Worm (Caenorhabditis elegans) whole organism, mixed stage, embryonic: ENCODE data around the gene mdl-1.

Source experiments
- ces-1 ChIP-seq: fragments of 150-350 bp; optimal IDR thresholded peaks from 2 replicates; lab custom pipeline; 2014; ENCODE audit warnings: missing biosample characterization, missing genetic modification reagents, missing genetic modification characterization
- elt-1 ChIP-seq: sonication (generic microtip); optimal IDR thresholded peaks from 2 replicates; lab custom pipeline; 2017; ENCODE audit warnings: missing genetic modification characterization, mild to moderate bottlenecking, missing compliant biosample characterization, antibody characterized with exemption, moderate library complexity, borderline replicate concordance; ENCODE audit not compliant: insufficient read depth
- lin-13 ChIP-seq: fragments of 150-350 bp; optimal IDR thresholded peaks from 2 replicates; lab custom pipeline; 2014; ENCODE audit warnings: missing biosample characterization, missing genetic modification characterization
- lin-32 ChIP-seq: fragments of 200-800 bp; sonication (Bioruptor generic); optimal IDR thresholded peaks from 2 replicates; lab custom pipeline; 2018; ENCODE audit warnings: mild to moderate bottlenecking, missing genetic modification characterization, missing compliant biosample characterization
- mep-1 ChIP-seq: fragments of 150-350 bp; optimal IDR thresholded peaks from 2 replicates; lab custom pipeline; 2017; ENCODE audit warnings: missing biosample characterization, missing genetic modification reagents, missing genetic modification characterization, inconsistent platforms
- nhr-12 ChIP-seq: fragments of 150-350 bp; optimal IDR thresholded peaks from 2 replicates; lab custom pipeline; 2014; ENCODE audit warnings: missing biosample characterization, missing genetic modification characterization
- nhr-76 ChIP-seq: sonication (generic microtip); optimal IDR thresholded peaks from 2 replicates; lab custom pipeline; 2017; ENCODE audit warnings: missing biosample characterization, missing genetic modification characterization
- pha-4 ChIP-seq: fragments of 150-350 bp; optimal IDR thresholded peaks from 2 replicates; lab custom pipeline; 2018; ENCODE audit warnings: missing biosample characterization, missing genetic modification reagents, missing genetic modification characterization
- zip-8 ChIP-seq: fragments of 150-350 bp; optimal IDR thresholded peaks from 2 replicates; lab custom pipeline; 2014; ENCODE audit warnings: missing biosample characterization, missing genetic modification characterization

DNA sequence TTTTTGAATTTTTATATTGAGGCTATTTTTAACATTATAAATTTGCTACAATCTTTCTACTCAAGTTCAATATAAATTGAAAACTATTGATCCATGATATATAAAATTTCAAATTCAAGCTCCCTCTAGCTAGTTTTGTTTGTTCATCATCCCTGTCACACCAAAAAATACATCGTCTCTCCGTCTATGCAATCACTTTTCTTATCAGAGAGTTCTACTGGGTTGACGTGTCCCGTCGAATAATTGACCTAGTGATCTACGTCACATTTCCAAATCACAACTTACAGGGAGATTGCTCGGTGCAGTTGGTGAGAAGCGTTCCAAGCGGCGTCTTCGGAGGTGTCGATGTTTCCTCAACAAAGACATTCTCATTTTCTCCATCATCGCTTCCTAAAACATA lies 19.1 kb downstream of the mdl-1 start:
- no peak for TF ChIP-seq mep-1 (tag; lab: Kevin White, UChicago)
- no peak for TF ChIP-seq nhr-76 (tag; lab: Kevin White, UChicago)
- no peak for TF ChIP-seq ces-1 (GFP tag; lab: Kevin White, UChicago)
- TF ChIP-seq zip-8 (tag; lab: Kevin White, UChicago), result no peak
- TF ChIP-seq lin-32, result no peak
- TF ChIP-seq elt-1 (tag; lab: Kevin White, UChicago), result no peak
- no peak for TF ChIP-seq nhr-12 (tag; lab: Kevin White, UChicago)
- no peak for TF ChIP-seq lin-13
- TF ChIP-seq pha-4 (tag; lab: Kevin White, UChicago), result no peak
